Fruit fly (Drosophila melanogaster) whole organism, embryonic: Measurements from ENCODE around the gene Non3.
A peak's percentile ranks its signal among the peaks of the same experiment; 100 is the strongest.

Experiments
- B-H1 ChIP-seq: fragments of 200-800 bp; sonication (Bioruptor generic); IDR thresholded peaks from 3 replicates; pipeline ENCODE4 v1.3.6; 2022; ENCODE audit warnings: missing biosample characterization, missing genetic modification characterization
- CG10462 ChIP-seq: fragments of 200-800 bp; sonication (Bioruptor generic); optimal IDR thresholded peaks from 2 replicates; lab custom pipeline; 2016; ENCODE audit warnings: missing biosample characterization, missing genetic modification characterization
- CG10654 ChIP-seq: fragments of 200-800 bp; sonication (Bioruptor generic); optimal IDR thresholded peaks from 2 replicates; lab custom pipeline; 2016; ENCODE audit warnings: missing biosample characterization, missing genetic modification characterization
- CG12219 ChIP-seq: fragments of 200-800 bp; sonication (Bioruptor generic); optimal IDR thresholded peaks from 3 replicates; lab custom pipeline; 2018; ENCODE audit warnings: missing biosample characterization, mild to moderate bottlenecking, missing genetic modification characterization
- CG14860 ChIP-seq: fragments of 200-800 bp; sonication (Bioruptor generic); IDR thresholded peaks from 3 replicates; pipeline ENCODE4 v1.3.6; 2022; ENCODE audit warnings: missing biosample characterization, missing genetic modification characterization; ENCODE audit not compliant: partially characterized antibody
- CG15269 ChIP-seq: fragments of 200-800 bp; sonication (Bioruptor generic); optimal IDR thresholded peaks from 2 replicates; lab custom pipeline; 2018; ENCODE audit warnings: missing biosample characterization, mild to moderate bottlenecking, missing genetic modification characterization, moderate library complexity
- CG1602 ChIP-seq: fragments of 200-800 bp; sonication (Bioruptor generic); optimal IDR thresholded peaks from 3 replicates; lab custom pipeline; 2016; ENCODE audit warnings: missing biosample characterization, missing genetic modification characterization
- CG16779 ChIP-seq: fragments of 200-800 bp; sonication (Bioruptor generic); IDR thresholded peaks from 2 replicates; pipeline ENCODE4 v1.3.6; 2022; ENCODE audit warnings: missing biosample characterization, missing genetic modification characterization
- CG16815 ChIP-seq: fragments of 200-800 bp; sonication (Bioruptor generic); optimal IDR thresholded peaks from 3 replicates; lab custom pipeline; 2017; ENCODE audit warnings: missing biosample characterization, mild to moderate bottlenecking, missing genetic modification characterization
- CG17829 ChIP-seq: fragments of 200-800 bp; optimal IDR thresholded peaks from 2 replicates; lab custom pipeline; 2019; ENCODE audit warnings: missing biosample characterization, mild to moderate bottlenecking, missing genetic modification characterization, moderate library complexity
- CG18764 ChIP-seq: fragments of 200-800 bp; sonication (Bioruptor generic); optimal IDR thresholded peaks from 3 replicates; lab custom pipeline; 2016; ENCODE audit warnings: missing biosample characterization, missing genetic modification characterization
- CG2120 ChIP-seq: fragments of 200-800 bp; sonication (Bioruptor generic); optimal IDR thresholded peaks from 3 replicates; lab custom pipeline; 2016; ENCODE audit warnings: missing biosample characterization, missing genetic modification characterization
- CG32767 ChIP-seq: fragments of 200-800 bp; sonication (Bioruptor generic); IDR thresholded peaks from 2 replicates; pipeline ENCODE4 v1.3.6; 2022; ENCODE audit warnings: missing biosample characterization, missing genetic modification characterization
- CG3281 ChIP-seq: fragments of 200-800 bp; sonication (Bioruptor generic); optimal IDR thresholded peaks from 3 replicates; lab custom pipeline; 2017; ENCODE audit warnings: missing biosample characterization, mild to moderate bottlenecking, missing genetic modification characterization
- CG3838 ChIP-seq: fragments of 200-800 bp; sonication (Bioruptor generic); optimal IDR thresholded peaks from 3 replicates; lab custom pipeline; 2016; ENCODE audit warnings: missing biosample characterization, missing genetic modification characterization
- CG3847 ChIP-seq: fragments of 200-800 bp; sonication (Bioruptor generic); IDR thresholded peaks from 2 replicates; pipeline ENCODE4 v1.3.6; 2022; ENCODE audit warnings: missing biosample characterization, missing genetic modification characterization
- CG5180 ChIP-seq: fragments of 200-800 bp; sonication (Bioruptor generic); optimal IDR thresholded peaks from 3 replicates; lab custom pipeline; 2017; ENCODE audit warnings: missing biosample characterization, missing genetic modification characterization, mild to moderate bottlenecking, moderate library complexity, missing genetic modification reagents
- CG5245 ChIP-seq: fragments of 200-800 bp; sonication (Bioruptor generic); optimal IDR thresholded peaks from 3 replicates; lab custom pipeline; 2016; ENCODE audit warnings: missing biosample characterization, missing genetic modification characterization
- CG7786 ChIP-seq: fragments of 200-800 bp; sonication (Bioruptor generic); optimal IDR thresholded peaks from 2 replicates; lab custom pipeline; 2016; ENCODE audit warnings: missing biosample characterization, missing genetic modification characterization
- CG8944 ChIP-seq: fragments of 200-800 bp; sonication (Bioruptor generic); optimal IDR thresholded peaks from 3 replicates; lab custom pipeline; 2016; ENCODE audit warnings: missing biosample characterization, missing genetic modification characterization
- CG9817 ChIP-seq: fragments of 200-800 bp; sonication (Bioruptor generic); optimal IDR thresholded peaks from 2 replicates; lab custom pipeline; 2018; ENCODE audit warnings: missing biosample characterization, mild to moderate bottlenecking, missing genetic modification characterization, moderate library complexity
- CHES-1-like ChIP-seq: fragments of 200-800 bp; sonication (Bioruptor generic); optimal IDR thresholded peaks from 2 replicates; lab custom pipeline; 2016; ENCODE audit warnings: missing biosample characterization, missing genetic modification characterization
- CoRest ChIP-seq: fragments of 200-800 bp; sonication (Bioruptor generic); optimal IDR thresholded peaks from 3 replicates; lab custom pipeline; 2018; ENCODE audit warnings: missing biosample characterization, mild to moderate bottlenecking, missing genetic modification characterization, moderate library complexity
- CrebB ChIP-seq: fragments of 200-800 bp; sonication (Bioruptor generic); optimal IDR thresholded peaks from 3 replicates; lab custom pipeline; 2018; ENCODE audit warnings: missing biosample characterization, mild to moderate bottlenecking, missing genetic modification characterization
- Dek ChIP-seq: fragments of 200-800 bp; sonication (Bioruptor generic); optimal IDR thresholded peaks from 3 replicates; lab custom pipeline; 2019; ENCODE audit warnings: missing biosample characterization, mild to moderate bottlenecking, missing genetic modification characterization, moderate library complexity
- Dip3 ChIP-seq: fragments of 200-800 bp; sonication (Bioruptor generic); optimal IDR thresholded peaks from 3 replicates; lab custom pipeline; 2016; ENCODE audit warnings: missing biosample characterization, missing genetic modification characterization
- Elba2 ChIP-seq: fragments of 200-800 bp; sonication (Bioruptor generic); optimal IDR thresholded peaks from 3 replicates; lab custom pipeline; 2016; ENCODE audit warnings: missing biosample characterization, missing genetic modification characterization
- Ets97D ChIP-seq: fragments of 200-800 bp; sonication (Bioruptor generic); optimal IDR thresholded peaks from 3 replicates; lab custom pipeline; 2016; ENCODE audit warnings: missing biosample characterization, missing genetic modification characterization
- HLH3B ChIP-seq: fragments of 200-800 bp; sonication (Bioruptor generic); IDR thresholded peaks from 2 replicates; pipeline ENCODE4 v1.3.6; 2022; ENCODE audit warnings: missing biosample characterization, missing genetic modification characterization
- HLHmδ ChIP-seq: fragments of 200-800 bp; sonication (Bioruptor generic); optimal IDR thresholded peaks from 2 replicates; lab custom pipeline; 2018; ENCODE audit warnings: missing biosample characterization, mild to moderate bottlenecking, missing genetic modification characterization, moderate library complexity
- Lim3 ChIP-seq: fragments of 200-800 bp; sonication (Bioruptor generic); IDR thresholded peaks from 2 replicates; pipeline ENCODE4 v1.3.6; 2022; ENCODE audit warnings: missing biosample characterization, missing genetic modification characterization
- MBD-R2 ChIP-seq: fragments of 200-800 bp; sonication (Bioruptor generic); IDR thresholded peaks from 2 replicates; pipeline ENCODE4 v1.3.6; 2022; ENCODE audit warnings: missing biosample characterization, missing genetic modification characterization
- NfI ChIP-seq: fragments of 200-800 bp; sonication (Bioruptor generic); optimal IDR thresholded peaks from 3 replicates; lab custom pipeline; 2018; ENCODE audit warnings: missing biosample characterization, mild to moderate bottlenecking, missing genetic modification characterization, moderate library complexity
- Rx ChIP-seq: fragments of 200-800 bp; sonication (Bioruptor generic); IDR thresholded peaks from 2 replicates; pipeline ENCODE4 v1.3.6; 2022; ENCODE audit warnings: missing biosample characterization, missing genetic modification characterization
- Side ChIP-seq: fragments of 200-800 bp; sonication (Bioruptor generic); optimal IDR thresholded peaks from 2 replicates; lab custom pipeline; 2016; ENCODE audit warnings: missing biosample characterization, missing genetic modification characterization
- Sry-β ChIP-seq: fragments of 200-800 bp; sonication (Bioruptor generic); optimal IDR thresholded peaks from 2 replicates; lab custom pipeline; 2018; ENCODE audit warnings: missing biosample characterization, mild to moderate bottlenecking, missing genetic modification characterization, moderate library complexity
- TFAM ChIP-seq: fragments of 200-800 bp; sonication (Bioruptor generic); optimal IDR thresholded peaks from 2 replicates; lab custom pipeline; 2017; ENCODE audit warnings: missing biosample characterization, missing genetic modification characterization, inconsistent platforms
- ac ChIP-seq: fragments of 200-800 bp; sonication (Bioruptor generic); optimal IDR thresholded peaks from 3 replicates; lab custom pipeline; 2017; ENCODE audit warnings: missing biosample characterization, mild to moderate bottlenecking, missing genetic modification characterization
- ase ChIP-seq: fragments of 200-800 bp; sonication (Bioruptor generic); IDR thresholded peaks from 3 replicates; pipeline ENCODE4 v1.3.6; 2022; ENCODE audit warnings: missing biosample characterization, missing genetic modification characterization
- ato ChIP-seq: fragments of 200-800 bp; sonication (Bioruptor generic); IDR thresholded peaks from 2 replicates; pipeline ENCODE4 v1.3.6; 2022; ENCODE audit warnings: missing biosample characterization, missing genetic modification characterization; ENCODE audit not compliant: partially characterized antibody
- dan ChIP-seq: fragments of 200-800 bp; sonication (Bioruptor generic); IDR thresholded peaks from 2 replicates; pipeline ENCODE4 v1.3.6; 2022; ENCODE audit warnings: missing biosample characterization, missing genetic modification characterization
- dmrt11E ChIP-seq: fragments of 200-800 bp; sonication (Bioruptor generic); optimal IDR thresholded peaks from 3 replicates; lab custom pipeline; 2018; ENCODE audit warnings: missing biosample characterization, mild to moderate bottlenecking, missing genetic modification characterization, moderate library complexity
- hb ChIP-seq: fragments of 200-800 bp; sonication (Bioruptor generic); IDR thresholded peaks from 3 replicates; pipeline ENCODE4 v1.3.6; 2022; ENCODE audit warnings: missing biosample characterization, missing genetic modification characterization; ENCODE audit not compliant: partially characterized antibody
- jumu ChIP-seq: fragments of 200-800 bp; sonication (Bioruptor generic); optimal IDR thresholded peaks from 3 replicates; lab custom pipeline; 2016; ENCODE audit warnings: missing biosample characterization, missing genetic modification characterization
- mirr ChIP-seq: fragments of 200-800 bp; sonication (Bioruptor generic); optimal IDR thresholded peaks from 3 replicates; lab custom pipeline; 2018; ENCODE audit warnings: missing biosample characterization, mild to moderate bottlenecking, missing genetic modification characterization
- mld ChIP-seq: fragments of 200-800 bp; sonication (Bioruptor generic); IDR thresholded peaks from 3 replicates; pipeline ENCODE4 v1.3.6; 2022; ENCODE audit warnings: missing biosample characterization, missing genetic modification characterization; ENCODE audit not compliant: partially characterized antibody
- p53 ChIP-seq: fragments of 200-800 bp; sonication (Bioruptor generic); optimal IDR thresholded peaks from 2 replicates; lab custom pipeline; 2016; ENCODE audit warnings: missing biosample characterization, missing genetic modification characterization
- so ChIP-seq: fragments of 200-800 bp; sonication (Bioruptor generic); IDR thresholded peaks from 3 replicates; pipeline ENCODE4 v1.3.6; 2022; ENCODE audit warnings: missing biosample characterization, missing genetic modification characterization
- sr ChIP-seq: fragments of 200-800 bp; sonication (Bioruptor generic); IDR thresholded peaks from 3 replicates; pipeline ENCODE4 v1.3.6; 2022; ENCODE audit warnings: missing biosample characterization, missing genetic modification characterization
- ssp ChIP-seq: fragments of 200-800 bp; sonication (Bioruptor generic); IDR thresholded peaks from 2 replicates; pipeline ENCODE4 v1.3.6; 2022; ENCODE audit warnings: missing biosample characterization, missing genetic modification characterization

The Non3 gene

DNA sequence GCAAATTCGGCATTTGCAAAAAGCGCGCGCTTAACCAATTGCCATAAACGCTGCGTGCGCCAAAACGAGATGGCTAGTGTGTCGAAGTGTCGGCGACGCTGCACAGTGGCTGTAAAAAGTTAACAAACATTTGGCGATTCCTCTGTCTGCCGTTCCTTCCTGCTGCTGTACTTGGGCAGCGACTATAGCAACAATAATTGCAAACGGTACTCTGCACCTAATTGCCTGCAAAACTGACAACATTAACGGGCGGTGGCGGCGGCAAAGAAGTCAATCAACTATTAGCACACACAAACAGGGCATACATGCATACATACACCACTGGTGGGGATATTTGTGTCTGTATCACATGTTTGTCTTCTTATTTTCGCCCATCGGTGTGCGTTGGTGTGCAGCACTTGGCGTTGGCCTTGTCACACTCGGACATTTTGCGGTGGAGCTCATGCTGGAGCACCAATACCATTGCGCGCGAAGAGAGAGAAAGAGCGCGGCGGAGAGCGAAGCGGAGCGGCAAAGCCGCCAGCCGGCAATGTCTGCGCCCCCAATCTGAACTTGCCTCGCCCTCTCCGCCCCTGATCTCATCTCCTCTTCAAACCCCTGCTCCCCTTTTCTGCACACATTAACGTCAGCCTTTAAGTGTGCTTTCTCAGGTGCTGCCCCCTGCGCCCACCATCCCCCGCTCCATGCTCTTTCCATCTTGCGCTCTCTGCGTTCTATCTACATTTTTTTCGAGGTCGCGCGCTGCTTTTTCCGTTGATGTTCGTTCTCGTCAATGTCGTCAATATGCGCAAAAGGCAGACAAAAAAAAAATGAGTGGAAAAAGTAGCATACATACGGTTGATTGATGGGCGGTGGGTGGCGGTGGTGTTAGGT is 20.9 kb downstream of the Non3 start (continued):
- TF ChIP-seq dmrt11E (tag; lab: Kevin White, UChicago) = no peak
- no peak for TF ChIP-seq TFAM
- TF ChIP-seq CG16779 (GFP tag; lab: Robert Waterston, UW) = no peak
- no peak for TF ChIP-seq HLH3B (GFP tag; lab: Robert Waterston, UW)
- no peak for TF ChIP-seq CG14860
- no peak for TF ChIP-seq CG3281 (GFP tag; lab: Kevin White, UChicago)
- TF ChIP-seq ato (GFP tag; lab: Robert Waterston, UW) = no peak; the same call in 1 of the 2 replicates
- no peak for TF ChIP-seq CG16815 (GFP tag; lab: Kevin White, UChicago)
- TF ChIP-seq mirr (GFP tag; lab: Kevin White, UChicago) = peak; percentile 39
- TF ChIP-seq ac = no peak
- no peak; the same call in 2 of the 3 replicates for TF ChIP-seq sr (GFP tag; lab: Robert Waterston, UW)
- TF ChIP-seq Rx (GFP tag; lab: Robert Waterston, UW) = no peak
- no peak for TF ChIP-seq Ets97D (GFP tag; lab: Kevin White, UChicago)
- TF ChIP-seq mld (GFP tag; lab: Robert Waterston, UW) = no peak
- no peak for TF ChIP-seq Dip3 (GFP tag; lab: Kevin White, UChicago)
- no peak for TF ChIP-seq CG8944
- peak; percentile 12 for TF ChIP-seq CHES-1-like (GFP tag; lab: Kevin White, UChicago)
- TF ChIP-seq Side (GFP tag; lab: Kevin White, UChicago) = no peak
- no peak for TF ChIP-seq dan (GFP tag; lab: Robert Waterston, UW)
- TF ChIP-seq Sry-β (GFP tag; lab: Kevin White, UChicago) = no peak
- TF ChIP-seq jumu (GFP tag; lab: Kevin White, UChicago) = no peak
- TF ChIP-seq CG18764 (GFP tag; lab: Kevin White, UChicago) = no peak
- TF ChIP-seq CG9817 (tag; lab: Kevin White, UChicago) = no peak
- no peak for TF ChIP-seq CG5180 (GFP tag; lab: Kevin White, UChicago)
- peak; percentile 85 for TF ChIP-seq CG32767 (GFP tag; lab: Robert Waterston, UW)
- TF ChIP-seq HLHmδ (GFP tag; lab: Kevin White, UChicago) = no peak
- TF ChIP-seq B-H1 (GFP tag; lab: Robert Waterston, UW) = no peak
- TF ChIP-seq hb = no peak
- TF ChIP-seq CG10654 (GFP tag; lab: Kevin White, UChicago) = no peak
- peak; percentile 29 for TF ChIP-seq CG15269 (tag; lab: Kevin White, UChicago)
- 0 out of 3 replicates have a peak, but pooled peaks have one; percentile 21 for TF ChIP-seq so (GFP tag; lab: Robert Waterston, UW)
- no peak for TF ChIP-seq CG7786
- TF ChIP-seq Dek (tag; lab: Kevin White, UChicago) = no peak
- no peak for TF ChIP-seq CG1602 (GFP tag; lab: Kevin White, UChicago)
- no peak; the same call in 1 of the 2 replicates for TF ChIP-seq MBD-R2
- TF ChIP-seq CG5245 (GFP tag; lab: Kevin White, UChicago) = no peak
- TF ChIP-seq CG3847 (GFP tag; lab: Robert Waterston, UW) = peak; percentile 21; the same call in 1 of the 2 replicates
- TF ChIP-seq Elba2 (GFP tag; lab: Kevin White, UChicago) = no peak
- TF ChIP-seq CG10462 (GFP tag; lab: Kevin White, UChicago) = no peak
- TF ChIP-seq Lim3 (GFP tag; lab: Robert Waterston, UW) = no peak
- no peak for TF ChIP-seq CG17829 (tag; lab: Kevin White, UChicago)
- TF ChIP-seq CrebB = no peak
- TF ChIP-seq NfI (GFP tag; lab: Kevin White, UChicago) = peak; percentile 6
- no peak for TF ChIP-seq ssp (GFP tag; lab: Robert Waterston, UW)
- no peak for TF ChIP-seq ase (GFP tag; lab: Robert Waterston, UW)
- no peak for TF ChIP-seq CG3838 (GFP tag; lab: Kevin White, UChicago)
- TF ChIP-seq CG12219 = no peak
- peak; percentile 37 for TF ChIP-seq CG2120 (GFP tag; lab: Kevin White, UChicago)
- TF ChIP-seq p53 = no peak
- no peak for TF ChIP-seq CoRest (tag; lab: Kevin White, UChicago)
